Fruit fly (Drosophila melanogaster) whole organism, embryonic: ENCODE measurements around the gene CG13239.

Experiments
- B-H1 ChIP-seq: fragments of 200-800 bp; sonication (Bioruptor generic); IDR thresholded peaks from 3 replicates; pipeline ENCODE4 v1.3.6; 2022; ENCODE audit warnings: missing biosample characterization, missing genetic modification characterization
- C15 ChIP-seq: fragments of 200-800 bp; sonication (Bioruptor generic); IDR thresholded peaks from 3 replicates; pipeline ENCODE4 v1.3.6; 2022; ENCODE audit warnings: missing biosample characterization, missing genetic modification characterization
- CG10147 ChIP-seq: fragments of 200-800 bp; sonication (Bioruptor generic); optimal IDR thresholded peaks from 2 replicates; lab custom pipeline; 2019; ENCODE audit warnings: missing biosample characterization, mild to moderate bottlenecking, missing genetic modification characterization, moderate library complexity
- CG10543 ChIP-seq: fragments of 200-800 bp; sonication (Bioruptor generic); optimal IDR thresholded peaks from 3 replicates; lab custom pipeline; 2017; ENCODE audit warnings: missing biosample characterization, mild to moderate bottlenecking, missing genetic modification characterization, moderate library complexity
- CG11456 ChIP-seq: fragments of 200-800 bp; sonication (Bioruptor generic); IDR thresholded peaks from 3 replicates; pipeline ENCODE4 v1.3.6; 2022; ENCODE audit warnings: missing biosample characterization, missing genetic modification characterization
- CG11560 ChIP-seq: fragments of 200-800 bp; sonication (Bioruptor generic); IDR thresholded peaks from 3 replicates; pipeline ENCODE4 v1.3.6; 2022; ENCODE audit warnings: missing biosample characterization, missing genetic modification characterization
- CG11723 ChIP-seq: fragments of 200-800 bp; sonication (Bioruptor generic); optimal IDR thresholded peaks from 2 replicates; lab custom pipeline; 2017; ENCODE audit warnings: missing biosample characterization, mild to moderate bottlenecking, missing genetic modification characterization
- CG12236 ChIP-seq: fragments of 200-800 bp; sonication (Bioruptor generic); optimal IDR thresholded peaks from 2 replicates; lab custom pipeline; 2016; ENCODE audit warnings: missing biosample characterization, missing genetic modification characterization
- CG12659 ChIP-seq: fragments of 200-800 bp; sonication (Bioruptor generic); optimal IDR thresholded peaks from 3 replicates; lab custom pipeline; 2017; ENCODE audit warnings: mild to moderate bottlenecking, missing biosample characterization, missing genetic modification reagents, missing genetic modification characterization
- CG13894 ChIP-seq: fragments of 200-800 bp; sonication (Bioruptor generic); optimal IDR thresholded peaks from 3 replicates; lab custom pipeline; 2018; ENCODE audit warnings: missing biosample characterization, mild to moderate bottlenecking, missing genetic modification characterization, moderate library complexity
- CG18599 ChIP-seq: fragments of 200-800 bp; sonication (Bioruptor generic); optimal IDR thresholded peaks from 3 replicates; lab custom pipeline; 2017; ENCODE audit warnings: missing biosample characterization, missing genetic modification characterization, mild to moderate bottlenecking, moderate library complexity, missing genetic modification reagents
- CG30431 ChIP-seq: fragments of 200-800 bp; sonication (Bioruptor generic); optimal IDR thresholded peaks from 2 replicates; lab custom pipeline; 2017; ENCODE audit warnings: missing biosample characterization, missing genetic modification characterization
- CG32772 ChIP-seq: fragments of 200-800 bp; sonication (Bioruptor generic); IDR thresholded peaks from 2 replicates; pipeline ENCODE4 v1.3.6; 2022; ENCODE audit warnings: missing biosample characterization, missing genetic modification characterization
- CG3281 ChIP-seq: fragments of 200-800 bp; sonication (Bioruptor generic); optimal IDR thresholded peaks from 3 replicates; lab custom pipeline; 2017; ENCODE audit warnings: missing biosample characterization, mild to moderate bottlenecking, missing genetic modification characterization
- GATAe ChIP-seq: fragments of 200-800 bp; sonication (Bioruptor generic); conservative IDR thresholded peaks from 2 replicates; pipeline ENCODE4 v1.3.6; 2022; ENCODE audit warnings: missing biosample characterization, missing genetic modification characterization
- Jarid2 ChIP-seq: fragments of 200-800 bp; sonication (Bioruptor generic); optimal IDR thresholded peaks from 3 replicates; lab custom pipeline; 2017; ENCODE audit warnings: mild to moderate bottlenecking, missing biosample characterization, missing genetic modification reagents, missing genetic modification characterization
- Kr ChIP-seq: fragments of 200-800 bp; sonication (Bioruptor generic); optimal IDR thresholded peaks from 2 replicates; lab custom pipeline; 2017; ENCODE audit warnings: missing biosample characterization, mild to moderate bottlenecking, missing genetic modification characterization
- Mad ChIP-seq: fragments of 200-800 bp; sonication (Bioruptor generic); optimal IDR thresholded peaks from 2 replicates; lab custom pipeline; 2016; ENCODE audit warnings: missing biosample characterization, missing genetic modification characterization
- NFAT ChIP-seq: fragments of 200-800 bp; sonication (Bioruptor generic); IDR thresholded peaks from 2 replicates; pipeline ENCODE4 v1.3.6; 2022; ENCODE audit warnings: missing biosample characterization, missing genetic modification characterization
- Opbp ChIP-seq: fragments of 200-800 bp; sonication (Bioruptor generic); IDR thresholded peaks from 3 replicates; pipeline ENCODE4 v1.3.6; 2022; ENCODE audit warnings: missing biosample characterization, missing genetic modification characterization; ENCODE audit not compliant: partially characterized antibody
- Side ChIP-seq: fragments of 200-800 bp; sonication (Bioruptor generic); optimal IDR thresholded peaks from 2 replicates; lab custom pipeline; 2016; ENCODE audit warnings: missing biosample characterization, missing genetic modification characterization
- ac ChIP-seq: fragments of 200-800 bp; sonication (Bioruptor generic); optimal IDR thresholded peaks from 3 replicates; lab custom pipeline; 2017; ENCODE audit warnings: missing biosample characterization, mild to moderate bottlenecking, missing genetic modification characterization
- ato ChIP-seq: fragments of 200-800 bp; sonication (Bioruptor generic); IDR thresholded peaks from 2 replicates; pipeline ENCODE4 v1.3.6; 2022; ENCODE audit warnings: missing biosample characterization, missing genetic modification characterization; ENCODE audit not compliant: partially characterized antibody
- az2 ChIP-seq: fragments of 200-800 bp; sonication (Bioruptor generic); optimal IDR thresholded peaks from 3 replicates; lab custom pipeline; 2016; ENCODE audit warnings: missing biosample characterization, missing genetic modification characterization
- crol ChIP-seq: fragments of 200-800 bp; sonication (Bioruptor generic); IDR thresholded peaks from 2 replicates; pipeline ENCODE4 v1.3.6; 2022; ENCODE audit warnings: missing biosample characterization, missing genetic modification characterization
- dan ChIP-seq: fragments of 200-800 bp; sonication (Bioruptor generic); IDR thresholded peaks from 2 replicates; pipeline ENCODE4 v1.3.6; 2022; ENCODE audit warnings: missing biosample characterization, missing genetic modification characterization
- disco-r ChIP-seq: fragments of 200-800 bp; sonication (Bioruptor generic); optimal IDR thresholded peaks from 2 replicates; lab custom pipeline; 2016; ENCODE audit warnings: missing biosample characterization, missing genetic modification characterization
- dmrt99B ChIP-seq: fragments of 200-800 bp; sonication (Bioruptor generic); optimal IDR thresholded peaks from 2 replicates; lab custom pipeline; 2018; ENCODE audit warnings: missing biosample characterization, mild to moderate bottlenecking, missing genetic modification characterization, moderate library complexity
- eve ChIP-seq, 2 experiments: fragments of >200 bp; optimal IDR thresholded peaks; 2 replicates each; lab custom pipeline; 2017; ENCODE audit warnings: missing biosample characterization in 2 of 2, missing genetic modification characterization in 2 of 2
- hbn ChIP-seq: fragments of 200-800 bp; sonication (Bioruptor generic); IDR thresholded peaks from 2 replicates; pipeline ENCODE4 v1.3.6; 2022; ENCODE audit warnings: missing biosample characterization, missing genetic modification characterization; ENCODE audit not compliant: partially characterized antibody
- her ChIP-seq: fragments of 200-800 bp; sonication (Bioruptor generic); optimal IDR thresholded peaks from 2 replicates; lab custom pipeline; 2016; ENCODE audit warnings: missing biosample characterization, missing genetic modification characterization
- jing ChIP-seq: fragments of 200-800 bp; sonication (Bioruptor generic); optimal IDR thresholded peaks from 2 replicates; lab custom pipeline; 2018; ENCODE audit warnings: missing biosample characterization, mild to moderate bottlenecking, missing genetic modification characterization
- mirr ChIP-seq: fragments of 200-800 bp; sonication (Bioruptor generic); optimal IDR thresholded peaks from 3 replicates; lab custom pipeline; 2018; ENCODE audit warnings: missing biosample characterization, mild to moderate bottlenecking, missing genetic modification characterization
- nau ChIP-seq: fragments of 200-800 bp; sonication (Bioruptor generic); optimal IDR thresholded peaks from 3 replicates; lab custom pipeline; 2017; ENCODE audit warnings: missing biosample characterization, mild to moderate bottlenecking, missing genetic modification characterization, missing genetic modification reagents
- peb ChIP-seq: fragments of 200-800 bp; sonication (Bioruptor generic); IDR thresholded peaks from 2 replicates; pipeline ENCODE4 v1.3.6; 2022; ENCODE audit warnings: missing biosample characterization, missing genetic modification characterization
- phol ChIP-seq: fragments of 200-800 bp; sonication (Bioruptor generic); optimal IDR thresholded peaks from 3 replicates; lab custom pipeline; 2018; ENCODE audit warnings: missing biosample characterization, mild to moderate bottlenecking, missing genetic modification characterization, moderate library complexity
- rib ChIP-seq: fragments of 200-800 bp; sonication (Bioruptor generic); IDR thresholded peaks from 2 replicates; pipeline ENCODE4 v1.3.6; 2022; ENCODE audit warnings: missing biosample characterization, missing genetic modification characterization
- ro ChIP-seq: fragments of 200-800 bp; sonication (Bioruptor generic); IDR thresholded peaks from 2 replicates; pipeline ENCODE4 v1.3.6; 2022; ENCODE audit warnings: missing biosample characterization, missing genetic modification characterization
- salm ChIP-seq: fragments of 200-800 bp; sonication (Bioruptor generic); optimal IDR thresholded peaks from 2 replicates; lab custom pipeline; 2018; ENCODE audit warnings: missing biosample characterization, mild to moderate bottlenecking, missing genetic modification characterization
- sna ChIP-seq: fragments of 200-800 bp; sonication (Bioruptor generic); IDR thresholded peaks from 2 replicates; pipeline ENCODE4 v1.3.6; 2022; ENCODE audit warnings: missing biosample characterization, missing genetic modification characterization; ENCODE audit not compliant: partially characterized antibody
- tap ChIP-seq: fragments of 200-800 bp; optimal IDR thresholded peaks from 3 replicates; lab custom pipeline; 2019; ENCODE audit warnings: missing biosample characterization, mild to moderate bottlenecking, missing genetic modification characterization, moderate library complexity
- tgo ChIP-seq: fragments of 200-800 bp; sonication (Bioruptor generic); IDR thresholded peaks from 3 replicates; pipeline ENCODE4 v1.3.6; 2022; ENCODE audit warnings: missing biosample characterization, missing genetic modification characterization
- tin ChIP-seq: fragments of 200-800 bp; sonication (Bioruptor generic); optimal IDR thresholded peaks from 3 replicates; lab custom pipeline; 2016; ENCODE audit warnings: missing biosample characterization, missing genetic modification characterization

Gene CG13239

DNA sequence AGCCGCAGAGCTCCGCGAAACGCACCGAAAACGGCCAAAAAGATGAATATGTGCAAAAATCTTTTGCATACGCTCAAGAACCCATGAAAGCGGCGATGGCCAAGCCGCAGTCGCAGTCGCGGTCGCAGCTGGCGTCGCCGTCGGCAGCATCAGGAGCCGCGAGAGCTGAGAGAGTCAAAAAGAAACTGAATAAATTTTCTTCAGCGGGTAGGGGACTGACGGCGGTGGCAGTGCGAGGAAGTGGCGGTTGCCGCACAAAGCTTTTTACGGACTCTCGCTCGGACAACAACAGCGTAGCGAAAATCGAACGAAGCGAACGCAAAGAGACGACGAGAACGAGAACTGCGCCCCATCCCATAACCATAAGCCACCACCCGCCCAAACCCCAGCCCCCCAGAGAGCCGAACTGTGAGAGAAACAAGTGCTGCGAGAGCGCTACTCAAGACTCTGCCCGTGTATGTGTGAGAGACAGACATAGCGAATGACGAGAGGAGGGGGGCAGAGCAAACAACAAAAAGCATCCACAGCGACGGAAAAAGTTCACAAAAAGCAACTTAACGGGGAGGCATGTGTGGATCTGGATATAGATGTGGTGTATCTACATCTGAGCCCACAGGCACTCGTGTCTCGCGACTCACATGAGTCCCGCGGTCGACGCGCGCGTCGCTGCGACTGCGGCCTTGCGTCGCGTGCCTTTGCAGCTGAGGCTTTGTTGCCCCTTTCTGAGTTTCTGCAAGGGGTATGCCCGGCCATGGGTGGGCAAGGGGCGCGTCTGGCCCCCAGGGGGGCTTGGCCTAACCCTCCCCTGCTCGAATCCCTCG is 25.2 kb upstream of the CG13239 start, which contains the start of gene jim (continued):
- TF ChIP-seq disco-r (GFP tag; lab: Kevin White, UChicago) (peak; percentile 22), jing (GFP tag; lab: Kevin White, UChicago) (no peak), CG30431 (GFP tag; lab: Kevin White, UChicago) (no peak), CG10543 (peak; percentile 79), tin (no peak), Jarid2 (GFP tag; lab: Kevin White, UChicago) (peak; percentile 25), C15 (GFP tag; lab: Robert Waterston, UW) (no peak), rib (GFP tag; lab: Robert Waterston, UW) (peak; percentile 95), eve (GFP tag; optimal IDR thresholded peaks at IDR 0.05; lab: Kevin White, UChicago) (no peak), CG11723 (peak; percentile 14), Opbp (GFP tag; lab: Robert Waterston, UW) (no peak), dan (GFP tag; lab: Robert Waterston, UW) (no peak), ac (GFP tag; lab: Kevin White, UChicago) (no peak), her (no peak), ro (GFP tag; lab: Robert Waterston, UW) (no peak), az2 (GFP tag; lab: Kevin White, UChicago) (no peak)
- TF ChIP-seq, all 482 proteins: peak for 91

DNA sequence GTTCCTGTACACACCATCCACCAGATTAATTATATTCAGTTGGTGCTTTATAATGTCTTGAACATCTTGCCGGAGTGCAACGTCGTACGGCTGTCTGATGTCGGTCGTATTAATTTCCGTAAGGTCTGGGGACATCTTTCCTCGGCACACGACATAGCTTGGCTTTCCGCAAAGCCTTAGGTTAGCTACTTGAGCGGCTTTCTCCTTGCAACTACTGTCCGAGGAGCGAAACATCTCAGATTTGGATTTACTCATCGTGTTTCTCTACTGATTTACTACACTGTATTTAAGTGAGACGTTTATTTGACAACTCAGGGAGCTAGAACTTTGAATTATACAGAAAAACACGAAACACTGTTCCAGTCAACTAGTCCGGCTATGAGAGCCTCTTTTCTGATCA is 23.8 kb upstream of the CG13239 start, which contains the start of the genes CG11226 and CG45428:
TSS of gene CG11226 (plus strand) at position 301 of the 400 bp plus-strand sequence.
TSS of gene CG45428 (minus strand) at position 303 of the 400 bp plus-strand sequence.
- TF ChIP-seq Kr (GFP tag; lab: Kevin White, UChicago) (no peak), CG11456 (GFP tag; lab: Robert Waterston, UW) (no peak), salm (tag; lab: Kevin White, UChicago) (no peak), CG32772 (no peak), Side (GFP tag; lab: Kevin White, UChicago) (no peak), hbn (GFP tag; lab: Robert Waterston, UW) (no peak), B-H1 (GFP tag; lab: Robert Waterston, UW) (no peak), sna (GFP tag; lab: Robert Waterston, UW) (no peak), ato (GFP tag; lab: Robert Waterston, UW) (no peak), Mad (GFP tag; lab: Kevin White, UChicago) (no peak), CG11560 (tag; lab: Robert Waterston, UW) (no peak)

DNA sequence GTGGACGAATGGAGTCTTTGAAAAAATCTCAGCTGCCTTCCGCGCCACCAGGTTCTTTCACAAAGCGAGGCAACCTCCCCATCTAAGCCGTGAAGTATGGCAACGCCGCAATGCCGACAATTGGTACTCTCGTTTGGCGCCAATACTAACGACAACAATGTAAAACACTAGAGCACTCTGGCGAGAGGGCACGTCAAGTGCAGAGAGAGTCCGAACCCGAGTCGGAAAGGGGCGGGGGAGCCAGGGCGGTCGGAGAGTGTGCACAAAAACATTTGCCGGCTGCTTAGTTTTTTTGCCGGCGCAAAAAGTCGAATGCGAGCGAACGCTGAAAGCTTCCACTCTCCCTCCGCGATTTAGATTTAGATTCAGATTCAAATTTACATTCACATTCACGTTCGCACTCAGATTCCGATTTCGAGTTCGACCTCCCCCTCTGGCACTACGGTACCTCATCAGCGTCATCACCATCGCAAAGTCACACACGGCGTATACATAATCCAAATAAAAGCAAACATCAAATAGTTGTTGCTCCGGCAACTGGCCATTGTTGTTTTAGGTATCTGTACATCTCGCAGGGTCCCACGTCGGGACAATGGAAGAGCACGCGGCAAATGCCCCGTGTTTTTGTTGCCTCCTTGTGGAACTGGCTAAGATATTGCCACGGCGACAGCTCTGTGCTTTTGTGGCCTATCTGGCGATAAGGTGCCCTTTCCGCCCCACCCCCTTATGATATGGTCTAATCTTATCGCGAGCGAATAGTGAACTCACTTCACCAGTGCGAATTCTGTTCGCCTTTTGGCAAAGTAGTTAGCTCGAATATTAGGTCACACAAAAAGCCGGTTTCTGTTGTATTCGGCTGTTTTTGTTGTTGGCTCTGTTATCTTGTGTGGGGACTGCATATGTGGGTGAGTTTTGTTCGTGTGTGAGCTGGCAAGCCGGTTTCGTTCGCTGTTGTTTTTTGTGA is 22.7 kb upstream of the CG13239 start:
- TF ChIP-seq CG13894 (peak; percentile 77), nau (peak; percentile 39), NFAT (0 out of 2 replicates have a peak, but pooled peaks have one; percentile 21), CG12236 (no peak), rib (GFP tag; lab: Robert Waterston, UW) (peak; percentile 93), CG12659 (GFP tag; lab: Kevin White, UChicago) (peak; percentile 11), mirr (GFP tag; lab: Kevin White, UChicago) (peak; percentile 17), CG3281 (GFP tag; lab: Kevin White, UChicago) (no peak), CG10543 (peak; percentile 76), CG10147 (GFP tag; lab: Kevin White, UChicago) (peak; percentile 1), GATAe (GFP tag; lab: Robert Waterston, UW) (peak; percentile 99), crol (GFP tag; lab: Robert Waterston, UW) (peak; percentile 72), tap (no peak), tgo (GFP tag; lab: Robert Waterston, UW) (no peak), phol (tag; lab: Kevin White, UChicago) (no peak), CG18599 (peak; percentile 29), ato (GFP tag; lab: Robert Waterston, UW) (0 out of 2 replicates have a peak, but pooled peaks have one; percentile 24), dmrt99B (tag; lab: Kevin White, UChicago) (no peak), peb (GFP tag; lab: Robert Waterston, UW) (no peak)
